Worm (Caenorhabditis elegans): ENCODE measurements around the gene srlf-18.

srlf-18 gene

DNA sequence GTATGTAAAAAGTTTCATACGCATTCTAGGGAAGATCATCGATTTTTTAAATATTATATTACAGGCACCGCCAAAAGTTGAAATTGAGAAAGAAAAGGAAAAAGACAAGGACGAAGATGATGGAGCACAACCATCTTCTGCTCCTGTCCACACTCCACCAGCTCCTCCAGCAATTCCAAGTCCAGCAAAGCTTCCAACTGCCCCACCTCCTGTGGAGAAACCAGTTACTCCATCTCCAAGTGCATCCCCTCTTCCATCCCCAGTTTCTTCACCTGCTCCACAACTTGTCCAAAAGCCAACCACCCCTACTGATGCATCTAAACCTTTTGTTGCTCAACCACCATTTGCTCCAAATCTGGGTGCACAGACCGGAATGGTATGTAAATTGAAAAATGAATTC is 49.3 kb downstream of the srlf-18 start:
- TF ChIP-seq W03F9.2 (tag; optimal IDR thresholded peaks at IDR 0.05) (no peak), him-1 (tag; optimal IDR thresholded peaks at IDR 0.05) (no peak), dao-5 (tag; optimal IDR thresholded peaks at IDR 0.05) (no peak)

All from whole organism, L4/young adult.